Fruit fly (Drosophila melanogaster) whole organism: Measurements from ENCODE around the gene CG8925.

Source experiments
- EcR ChIP-seq, 2 experiments: fragments of >200 bp; optimal IDR thresholded peaks; 2 replicates each; lab custom pipeline; 2017; ENCODE audit warnings: missing biosample characterization in 2 of 2, missing genetic modification characterization in 2 of 2, missing genetic modification reagents in 2 of 2
- usp ChIP-seq: fragments of >200 bp; optimal IDR thresholded peaks from 2 replicates; lab custom pipeline; 2017; ENCODE audit warnings: missing biosample characterization, missing genetic modification characterization, mixed read lengths

DNA sequence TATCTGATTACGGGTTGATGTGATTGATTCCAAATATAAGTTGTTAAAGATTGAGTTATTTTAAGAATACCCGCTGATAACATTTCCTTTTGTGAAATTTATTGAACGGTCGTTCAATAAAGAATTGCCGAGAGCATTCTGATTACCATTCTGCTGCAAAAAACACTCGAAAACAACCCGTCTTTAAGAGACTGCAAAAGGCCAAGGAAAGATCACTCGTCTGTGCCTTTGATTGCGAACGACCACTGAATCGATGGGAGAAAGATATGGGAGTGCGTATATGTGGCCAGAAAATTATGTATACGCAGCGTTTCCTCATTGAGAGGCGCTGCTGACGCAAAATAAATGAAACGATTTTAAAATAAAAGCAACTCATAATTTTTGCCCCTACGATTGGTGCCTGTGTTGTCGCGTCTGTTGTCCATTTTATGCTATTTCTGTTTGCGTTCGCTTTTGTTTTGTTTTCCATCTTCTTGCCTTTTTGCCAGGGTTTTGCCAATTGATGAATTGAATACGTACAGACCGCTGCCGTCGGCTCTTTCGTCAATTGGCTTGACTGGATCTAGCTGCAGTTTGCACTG lies 18.5 kb downstream of the CG8925 start:
- TF ChIP-seq EcR (GFP tag; optimal IDR thresholded peaks at IDR 0.05; lab: Kevin White, UChicago), result no peak
- TF ChIP-seq usp (GFP tag; lab: Kevin White, UChicago), result no peak
